Fruit fly (Drosophila melanogaster): Measurements from ENCODE around the gene CG33116.
A peak's percentile ranks its signal among the peaks of the same experiment; 100 is the strongest.

Gene CG33116

dm6 chr2L:19518636-19519086 lies 14.6 kb upstream of the CG33116 start, which contains the start of gene CG10132 (continued):
- TF ChIP-seq zen2 (GFP tag; IDR thresholded peaks at IDR 0.05; ENCODE audit: partially characterized antibody): peak; percentile 75
- TF ChIP-seq Tbp (GFP tag; optimal IDR thresholded peaks at IDR 0.05): no peak
- no peak for TF ChIP-seq CG12942 (GFP tag; optimal IDR thresholded peaks at IDR 0.05)
- TF ChIP-seq CG6813 (GFP tag; optimal IDR thresholded peaks at IDR 0.05): no peak
- no peak for TF ChIP-seq eve (GFP tag; optimal IDR thresholded peaks at IDR 0.05)
- no peak for TF ChIP-seq CG4404 (GFP tag; IDR thresholded peaks at IDR 0.05)
- TF ChIP-seq nerfin-2 (GFP tag; IDR thresholded peaks at IDR 0.05; ENCODE audit: partially characterized antibody): peak; percentile 26; the same call in 1 of the 2 replicates
- TF ChIP-seq BEAF-32 (GFP tag; optimal IDR thresholded peaks at IDR 0.05): peak; percentile 25
- TF ChIP-seq CG13296 (GFP tag; optimal IDR thresholded peaks at IDR 0.05): no peak
- 0 out of 4 replicates have a peak, but pooled peaks have one; percentile 57 for TF ChIP-seq chinmo (GFP tag; IDR thresholded peaks at IDR 0.05; ENCODE audit: partially characterized antibody)
- TF ChIP-seq ATbp (GFP tag; optimal IDR thresholded peaks at IDR 0.05): no peak
- no peak for TF ChIP-seq chm (GFP tag; IDR thresholded peaks at IDR 0.05)
- peak; percentile 78 for TF ChIP-seq HLH4C (GFP tag; IDR thresholded peaks at IDR 0.05; ENCODE audit: partially characterized antibody)
- TF ChIP-seq mld (GFP tag; IDR thresholded peaks at IDR 0.05; ENCODE audit: partially characterized antibody): peak; percentile 70; the same call in 2 of the 3 replicates
- TF ChIP-seq gsb (GFP tag; IDR thresholded peaks at IDR 0.05): no peak
- no peak for TF ChIP-seq exex (tag; optimal IDR thresholded peaks at IDR 0.05)
- no peak for TF ChIP-seq CG1529 (GFP tag; optimal IDR thresholded peaks at IDR 0.05)
- no peak for TF ChIP-seq Aef1 (GFP tag; IDR thresholded peaks at IDR 0.05)
- TF ChIP-seq ato (GFP tag; IDR thresholded peaks at IDR 0.05; ENCODE audit: partially characterized antibody): peak; percentile 53
- peak; percentile 58; the same call in 1 of the 2 replicates for TF ChIP-seq tna (GFP tag; IDR thresholded peaks at IDR 0.05; ENCODE audit: partially characterized antibody)
- no peak for TF ChIP-seq bowl (GFP tag; IDR thresholded peaks at IDR 0.05)
- TF ChIP-seq Dref (GFP tag; IDR thresholded peaks at IDR 0.05): peak; percentile 58
- peak; percentile 53; the same call in 1 of the 2 replicates for TF ChIP-seq bbx (GFP tag; IDR thresholded peaks at IDR 0.05; ENCODE audit: partially characterized antibody)
- TF ChIP-seq Elba2 (GFP tag; optimal IDR thresholded peaks at IDR 0.05): no peak
- peak; percentile 66 for TF ChIP-seq CG13287 (GFP tag; IDR thresholded peaks at IDR 0.05; ENCODE audit: partially characterized antibody)
- no peak for TF ChIP-seq da (GFP tag; optimal IDR thresholded peaks at IDR 0.05)
- no peak for TF ChIP-seq peb (GFP tag; IDR thresholded peaks at IDR 0.05)
- no peak for TF ChIP-seq mam (GFP tag; optimal IDR thresholded peaks at IDR 0.05)
- TF ChIP-seq CG32767 (GFP tag; IDR thresholded peaks at IDR 0.05): peak; percentile 72; the same call in 1 of the 2 replicates
- TF ChIP-seq dm (GFP tag; optimal IDR thresholded peaks at IDR 0.05): no peak
- peak; percentile 66 for TF ChIP-seq sens (GFP tag)
- peak; percentile 89 for TF ChIP-seq crol (GFP tag; IDR thresholded peaks at IDR 0.05)
- TF ChIP-seq gcm (GFP tag; optimal IDR thresholded peaks at IDR 0.05): no peak
- no peak for TF ChIP-seq CG2129 (GFP tag; IDR thresholded peaks at IDR 0.05; ENCODE audit: partially characterized antibody)
- TF ChIP-seq CG8089 (GFP tag; optimal IDR thresholded peaks at IDR 0.05): no peak
- no peak for TF ChIP-seq HLH54F (GFP tag; optimal IDR thresholded peaks at IDR 0.05)
- peak; percentile 46; the same call in 1 of the 2 replicates for TF ChIP-seq unc-4 (GFP tag; IDR thresholded peaks at IDR 0.05; ENCODE audit: partially characterized antibody)
- no peak for TF ChIP-seq maf-S (GFP tag; optimal IDR thresholded peaks at IDR 0.05)
- no peak for TF ChIP-seq dysf (GFP tag; IDR thresholded peaks at IDR 0.05)
- no peak for TF ChIP-seq croc (GFP tag; conservative IDR thresholded peaks at IDR 0.05)
- no peak for TF ChIP-seq Lim3 (GFP tag; IDR thresholded peaks at IDR 0.05)
- TF ChIP-seq fd96Cb (tag; optimal IDR thresholded peaks at IDR 0.05): no peak
- peak; percentile 40 for TF ChIP-seq CG15514 (GFP tag; optimal IDR thresholded peaks at IDR 0.05)
- no peak for TF ChIP-seq Pdp1 (GFP tag; optimal IDR thresholded peaks at IDR 0.05)
- no peak for TF ChIP-seq CG8478 (optimal IDR thresholded peaks at IDR 0.05)
- TF ChIP-seq CG10274 (GFP tag; optimal IDR thresholded peaks at IDR 0.05): no peak
- 0 out of 3 replicates have a peak, but pooled peaks have one; percentile 58 for TF ChIP-seq CG14860 (GFP tag; IDR thresholded peaks at IDR 0.05; ENCODE audit: partially characterized antibody)
- TF ChIP-seq CG10431 (GFP tag; optimal IDR thresholded peaks at IDR 0.05): no peak
- no peak for TF ChIP-seq Jarid2 (GFP tag; optimal IDR thresholded peaks at IDR 0.05)
- no peak for TF ChIP-seq vfl (GFP tag; optimal IDR thresholded peaks at IDR 0.05)
